Fruit fly (Drosophila melanogaster): ENCODE measurements around the gene brv1.

dm6 chr3L:19516547-19516946, 30.2 kb upstream of the brv1 start:
- peak; percentile 59 for TF ChIP-seq D1 (tag; optimal IDR thresholded peaks at IDR 0.05)
- no peak for TF ChIP-seq CG10348 (GFP tag; IDR thresholded peaks at IDR 0.05)
- TF ChIP-seq rn (GFP tag; IDR thresholded peaks at IDR 0.05), result peak; percentile 60
- TF ChIP-seq Ets98B (GFP tag; IDR thresholded peaks at IDR 0.05), result peak; percentile 47; the same call in 1 of the 2 replicates
- TF ChIP-seq EcR (GFP tag; optimal IDR thresholded peaks at IDR 0.05), result no peak
- TF ChIP-seq CG34367 (tag; optimal IDR thresholded peaks at IDR 0.05), result peak; percentile 28
- TF ChIP-seq CG8159 (tag; optimal IDR thresholded peaks at IDR 0.05), result no peak
- no peak for TF ChIP-seq fd96Ca (GFP tag; IDR thresholded peaks at IDR 0.05)
- peak; percentile 32; the same call in 1 of the 2 replicates for TF ChIP-seq CG32121 (GFP tag; IDR thresholded peaks at IDR 0.05)
- no peak for TF ChIP-seq gl (tag; optimal IDR thresholded peaks at IDR 0.05)
- no peak for TF ChIP-seq CG8301 (tag; optimal IDR thresholded peaks at IDR 0.05)
- no peak for TF ChIP-seq Snoo (tag; optimal IDR thresholded peaks at IDR 0.05)
